Worm (Caenorhabditis elegans) whole organism, midembryonic: Measurements from ENCODE around the gene sre-44.

Experiments
- T22C8.4 ChIP-seq: fragments of 200-800 bp; sonication (Bioruptor generic); IDR thresholded peaks from 2 replicates; pipeline ENCODE4 v1.3.6; 2022; ENCODE audit warnings: missing genetic modification characterization, missing compliant biosample characterization
- cog-1 ChIP-seq: sonication (generic microtip); optimal IDR thresholded peaks from 2 replicates; lab custom pipeline; 2016; ENCODE audit warnings: missing genetic modification characterization, missing compliant biosample characterization
- flt-1 ChIP-seq: fragments of 200-800 bp; sonication (Bioruptor generic); IDR thresholded peaks from 2 replicates; pipeline ENCODE4 v1.3.6; 2022; ENCODE audit warnings: missing genetic modification characterization, missing compliant biosample characterization
- klf-2 ChIP-seq: fragments of 200-800 bp; sonication (Bioruptor generic); conservative IDR thresholded peaks from 2 replicates; pipeline ENCODE4 v1.3.6; 2022; ENCODE audit warnings: missing genetic modification reagents, missing genetic modification characterization, missing compliant biosample characterization
- ztf-23 ChIP-seq: fragments of 200-800 bp; sonication (Bioruptor generic); IDR thresholded peaks from 2 replicates; pipeline ENCODE4 v1.3.6; 2022; ENCODE audit warnings: missing genetic modification reagents, missing genetic modification characterization, missing compliant biosample characterization

DNA sequence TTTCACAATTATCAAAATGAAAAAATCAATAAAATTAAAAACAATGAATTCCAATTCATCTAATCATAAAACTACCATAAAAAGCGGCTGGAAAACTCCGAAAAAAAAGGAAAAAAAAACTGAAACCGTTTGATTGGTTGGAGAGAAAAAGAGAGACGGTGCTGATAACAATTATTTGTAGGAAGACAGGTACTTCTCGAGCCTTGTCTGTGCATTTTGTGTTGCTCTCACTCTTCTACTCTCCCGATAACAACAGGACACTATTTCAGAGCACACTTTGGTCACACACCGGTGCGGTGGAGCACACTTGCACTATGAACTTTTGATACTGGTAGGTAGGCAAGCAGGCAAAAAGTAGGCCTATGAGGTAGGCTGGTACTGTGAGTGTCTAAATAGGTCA is 7.1 kb downstream of the sre-44 start:
- TF ChIP-seq T22C8.4 (GFP tag; lab: Robert Waterston, UW): no peak
- TF ChIP-seq klf-2 (GFP tag; lab: Robert Waterston, UW): no peak
- TF ChIP-seq ztf-23 (GFP tag; lab: Robert Waterston, UW): no peak
- no peak for TF ChIP-seq flt-1 (GFP tag; lab: Robert Waterston, UW)
- no peak for TF ChIP-seq cog-1
